Worm (Caenorhabditis elegans) whole organism, L2 larva: Measurements from ENCODE around the gene pcf-11.

Experiments used
- ZK546.5 ChIP-seq: sonication (generic microtip); optimal IDR thresholded peaks from 2 replicates; lab custom pipeline; 2017; ENCODE audit warnings: missing biosample characterization, missing genetic modification characterization
- aly-2 ChIP-seq: fragments of 150-350 bp; optimal IDR thresholded peaks from 2 replicates; lab custom pipeline; 2014; ENCODE audit warnings: missing biosample characterization, missing genetic modification characterization
- ama-1 ChIP-seq: fragments of 150-350 bp; optimal IDR thresholded peaks from 2 replicates; lab custom pipeline; 2018; ENCODE audit warnings: inconsistent platforms
- ceh-82 ChIP-seq: fragments of 150-350 bp; optimal IDR thresholded peaks from 2 replicates; lab custom pipeline; 2014; ENCODE audit warnings: missing biosample characterization, missing genetic modification characterization
- egl-27 ChIP-seq: sonication (generic microtip); optimal IDR thresholded peaks from 3 replicates; lab custom pipeline; 2017; ENCODE audit warnings: missing biosample characterization, missing genetic modification reagents, missing genetic modification characterization
- lin-13 ChIP-seq: fragments of 150-350 bp; optimal IDR thresholded peaks from 2 replicates; lab custom pipeline; 2014; ENCODE audit warnings: missing biosample characterization, missing genetic modification reagents, missing genetic modification characterization
- nhr-21 ChIP-seq: fragments of 150-350 bp; optimal IDR thresholded peaks from 2 replicates; lab custom pipeline; 2014; ENCODE audit warnings: missing biosample characterization, missing genetic modification characterization
- snpc-4 ChIP-seq: fragments of 150-350 bp; optimal IDR thresholded peaks from 2 replicates; lab custom pipeline; 2014; ENCODE audit warnings: missing biosample characterization, missing genetic modification characterization
- zag-1 ChIP-seq: fragments of 150-350 bp; optimal IDR thresholded peaks from 2 replicates; lab custom pipeline; 2014; ENCODE audit warnings: missing biosample characterization, missing genetic modification characterization

DNA sequence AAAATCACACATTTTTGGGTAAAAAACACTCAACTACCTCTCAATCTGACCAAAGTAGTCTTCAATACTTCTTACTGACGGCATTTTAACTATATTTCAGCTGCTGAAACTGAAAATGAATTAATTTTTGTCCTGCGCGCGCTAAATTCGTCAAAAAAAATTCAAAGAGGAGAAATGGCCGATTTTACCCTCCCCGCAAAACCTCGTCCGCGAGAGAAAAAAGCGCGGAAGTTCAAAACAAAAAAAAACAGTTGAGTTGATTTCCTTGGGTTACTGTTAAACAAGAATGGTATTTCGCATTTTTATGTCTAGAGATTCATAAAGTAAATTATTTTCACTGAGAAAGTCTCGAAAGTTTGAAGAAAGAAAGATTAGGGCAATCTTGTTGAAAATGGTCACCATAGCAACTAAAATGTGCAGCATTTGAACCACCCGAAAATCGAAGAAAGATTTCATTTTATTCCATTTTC lies 37.9 kb upstream of the pcf-11 start, which contains the start of the genes C27F2.10 and wdr-60:
- TF ChIP-seq snpc-4 (tag; lab: Kevin White, UChicago): no peak
- TF ChIP-seq aly-2 (tag; lab: Kevin White, UChicago): no peak
- no peak for TF ChIP-seq ZK546.5 (tag; lab: Kevin White, UChicago)
- no peak for TF ChIP-seq zag-1
- TF ChIP-seq nhr-21 (tag; lab: Kevin White, UChicago): no peak
- no peak for TF ChIP-seq ama-1 (lab: Kevin White, UChicago)
- no peak for TF ChIP-seq lin-13 (GFP tag; lab: Kevin White, UChicago)
- no peak for TF ChIP-seq ceh-82 (tag; lab: Kevin White, UChicago)
- no peak for TF ChIP-seq egl-27
